Worm (Caenorhabditis elegans) whole organism, L4/young adult: ENCODE measurements around the gene gcna-1.

Experiments used
- W03F9.2 ChIP-seq: fragments of 150-350 bp; optimal IDR thresholded peaks from 2 replicates; lab custom pipeline; 2014; ENCODE audit warnings: missing biosample characterization, missing genetic modification characterization
- dao-5 ChIP-seq: sonication (generic microtip); optimal IDR thresholded peaks from 2 replicates; lab custom pipeline; 2016; ENCODE audit warnings: missing genotype, missing genetic modification characterization, moderate library complexity, missing compliant biosample characterization
- him-1 ChIP-seq: sonication (generic microtip); optimal IDR thresholded peaks from 2 replicates; lab custom pipeline; 2016; ENCODE audit warnings: missing genotype, missing genetic modification reagents, missing genetic modification characterization, missing compliant biosample characterization

The gcna-1 gene

DNA sequence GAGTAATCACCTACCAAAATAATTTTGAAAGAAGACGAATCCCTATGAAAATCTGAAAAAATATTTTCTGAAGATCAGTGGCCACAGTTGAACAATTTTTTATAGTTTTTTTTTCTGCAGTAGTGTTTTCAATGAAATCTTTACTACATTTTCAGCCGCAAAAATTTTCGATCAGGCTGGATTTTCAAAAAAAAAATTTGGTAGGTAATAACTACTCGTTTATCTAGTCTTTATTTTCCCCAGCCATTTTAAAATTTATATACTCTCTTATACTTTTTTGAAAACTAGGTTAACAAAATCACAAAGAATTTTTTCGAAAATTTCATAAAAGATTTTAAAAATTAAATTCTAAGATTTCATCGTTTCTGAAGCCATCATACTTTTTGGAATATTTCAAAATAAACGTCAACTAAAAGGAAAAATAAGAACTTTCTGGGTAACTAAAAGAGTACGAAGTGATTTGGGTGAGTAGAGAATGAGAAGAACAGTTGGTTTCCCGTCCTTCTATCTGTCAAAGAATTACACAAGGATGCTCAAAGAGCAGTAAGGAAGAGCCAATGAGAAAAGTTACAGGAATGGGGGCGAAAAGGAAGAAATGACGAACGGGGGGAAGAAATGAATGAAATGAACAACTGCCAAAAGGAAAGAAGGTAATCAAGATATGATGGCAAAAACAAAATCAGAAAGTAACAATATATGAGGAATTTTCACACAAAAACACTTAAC is 33.7 kb downstream of the gcna-1 start, which contains the start of gene mlp-1:
mlp-1 (minus strand) TSS at position 51 of the 726 bp plus-strand sequence.
- TF ChIP-seq him-1 (tag; lab: Kevin White, UChicago) (no peak), W03F9.2 (tag; lab: Kevin White, UChicago) (no peak), dao-5 (tag; lab: Kevin White, UChicago) (no peak)

DNA sequence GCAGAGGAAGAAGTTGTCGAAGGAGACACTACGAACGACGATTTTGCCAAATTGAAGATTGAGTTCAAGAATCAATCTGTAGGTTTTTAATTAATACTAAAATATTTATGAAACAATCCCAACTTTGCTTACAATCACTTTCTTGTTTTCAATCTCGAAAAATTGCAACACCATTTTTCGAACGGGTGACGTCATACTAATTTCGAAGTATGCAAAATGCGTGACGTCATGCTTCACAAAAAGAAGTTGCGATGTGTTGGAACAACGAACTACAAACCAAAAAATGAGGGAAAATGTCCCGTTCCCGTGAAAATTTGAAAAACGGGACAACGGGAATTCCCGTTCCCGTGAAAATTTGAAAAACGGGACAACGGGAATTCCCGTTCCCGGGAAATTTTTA is 41.2 kb downstream of the gcna-1 start:
- TF ChIP-seq him-1 (tag; lab: Kevin White, UChicago) (no peak), dao-5 (tag; lab: Kevin White, UChicago) (no peak), W03F9.2 (tag; lab: Kevin White, UChicago) (no peak)

DNA sequence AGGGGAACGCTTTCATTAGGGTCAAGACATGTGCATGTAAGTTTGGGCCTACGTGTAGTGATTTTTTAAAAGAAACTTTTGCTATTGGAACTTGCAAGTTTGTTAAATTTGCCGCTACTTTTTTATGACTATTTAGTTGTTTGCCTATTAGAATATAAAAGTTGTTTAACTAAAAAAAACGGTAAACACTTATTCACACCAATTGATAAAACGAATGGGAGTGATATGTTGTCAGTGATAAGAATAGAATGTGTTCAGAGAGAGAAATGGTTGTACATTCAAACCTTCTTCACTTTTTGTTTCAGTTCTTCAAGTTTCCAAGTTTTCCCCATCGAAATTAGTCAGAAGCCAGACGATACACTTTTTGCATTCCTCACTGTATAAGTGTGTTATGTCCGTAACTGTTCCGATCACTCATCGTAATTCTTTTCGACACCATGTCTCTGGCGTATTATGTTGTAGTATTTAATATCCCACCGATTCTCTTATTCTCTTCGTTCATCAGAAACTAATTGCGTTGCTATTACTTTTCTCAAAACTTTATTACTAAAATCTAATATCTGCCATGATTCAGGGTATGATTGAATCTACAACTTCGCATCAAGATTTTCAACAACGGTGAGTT is 42.9 kb downstream of the gcna-1 start, which contains the start of gene dct-6:
dct-6 (plus strand) TSS at position 575 of the 625 bp plus-strand sequence.
- TF ChIP-seq dao-5 (tag; lab: Kevin White, UChicago), result no peak
- no peak for TF ChIP-seq him-1 (tag; lab: Kevin White, UChicago)
- no peak for TF ChIP-seq W03F9.2 (tag; lab: Kevin White, UChicago)

DNA sequence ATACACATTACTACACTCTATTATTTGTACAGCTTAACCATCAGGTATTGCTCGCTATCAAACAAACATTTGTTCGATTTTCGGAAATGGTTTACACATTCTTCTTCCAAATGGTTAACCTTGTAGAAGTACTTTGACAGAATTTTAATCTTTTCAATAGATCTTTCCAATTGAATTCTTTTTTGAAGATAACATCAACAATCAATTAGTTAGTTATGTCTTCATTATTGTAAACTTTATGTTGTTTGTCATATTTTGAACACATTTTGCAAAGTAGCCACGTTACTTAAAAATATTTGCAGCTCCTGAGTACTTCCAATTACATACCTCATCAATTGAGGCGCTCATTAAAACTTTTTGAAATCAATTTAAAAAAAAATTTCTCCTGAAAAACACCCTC is 43.5 kb downstream of the gcna-1 start:
- TF ChIP-seq him-1 (tag; lab: Kevin White, UChicago) (no peak), W03F9.2 (tag; lab: Kevin White, UChicago) (no peak), dao-5 (tag; lab: Kevin White, UChicago) (no peak)

DNA sequence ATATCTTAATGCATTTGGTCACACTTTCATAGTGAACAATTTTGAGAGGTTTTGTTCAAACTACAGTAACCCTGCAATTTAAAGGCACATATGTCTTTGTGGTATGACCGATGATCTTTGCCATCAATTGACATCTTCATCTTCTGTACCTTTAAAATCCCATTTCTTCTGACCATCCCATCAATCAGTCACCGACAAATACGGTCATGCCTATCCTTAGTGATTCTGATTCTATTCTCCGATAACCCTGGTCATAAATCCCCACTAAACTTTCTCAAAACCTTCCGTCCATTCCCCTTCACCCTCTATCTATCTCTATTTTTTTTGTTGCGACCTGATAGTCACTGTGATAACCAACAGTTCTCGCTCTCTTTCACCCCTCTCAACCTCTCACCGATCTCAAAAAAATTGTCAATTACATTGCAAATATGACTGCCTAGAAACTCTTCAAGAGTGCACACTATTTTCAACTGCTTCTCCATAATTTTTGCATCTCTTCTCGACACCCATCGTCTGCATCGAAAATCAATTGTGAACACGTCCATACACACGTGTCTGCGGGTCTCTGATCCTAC is 44.7 kb downstream of the gcna-1 start:
- TF ChIP-seq him-1 (tag; lab: Kevin White, UChicago), result no peak
- TF ChIP-seq dao-5 (tag; lab: Kevin White, UChicago), result no peak
- no peak for TF ChIP-seq W03F9.2 (tag; lab: Kevin White, UChicago)

DNA sequence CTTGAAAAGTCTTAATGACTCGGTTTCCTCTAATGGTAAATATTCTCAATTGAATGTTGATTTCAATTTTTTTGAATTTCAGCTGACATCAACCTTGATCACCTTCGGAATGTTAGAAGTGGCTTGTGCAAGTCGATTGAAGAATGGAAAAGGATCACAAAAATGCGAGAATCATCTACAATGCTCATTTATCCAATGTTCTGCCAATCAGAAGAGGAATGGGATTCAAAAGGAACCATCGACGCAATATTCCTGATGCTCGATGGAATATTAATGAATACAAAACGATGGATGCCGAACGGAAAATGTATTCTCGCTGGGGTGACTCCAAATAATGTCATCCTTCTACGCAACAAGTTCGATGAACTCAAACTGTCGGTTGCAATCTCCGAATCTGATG is 47.3 kb downstream of the gcna-1 start:
- TF ChIP-seq W03F9.2 (tag; lab: Kevin White, UChicago) (no peak), him-1 (tag; lab: Kevin White, UChicago) (no peak), dao-5 (tag; lab: Kevin White, UChicago) (no peak)

DNA sequence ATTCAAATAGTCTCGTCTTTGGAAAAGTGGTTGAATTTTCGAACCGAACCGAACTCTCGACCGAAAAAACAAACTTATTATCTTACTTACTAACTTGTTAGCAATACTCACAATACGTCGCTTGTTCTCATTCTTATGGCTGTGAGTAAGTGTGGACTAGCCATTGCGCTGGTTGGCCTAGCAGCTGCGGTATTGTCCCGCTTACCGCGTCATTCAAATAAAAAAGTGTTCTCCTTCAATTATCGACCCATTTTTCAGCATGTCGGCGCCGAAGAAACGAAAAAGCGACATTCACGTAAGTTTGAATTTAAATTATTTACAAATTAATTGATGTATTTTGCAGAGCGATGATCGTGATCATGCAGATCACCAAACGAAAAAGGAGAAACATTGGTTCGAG is 49.8 kb downstream of the gcna-1 start:
- TF ChIP-seq dao-5 (tag; lab: Kevin White, UChicago) (no peak), him-1 (tag; lab: Kevin White, UChicago) (no peak), W03F9.2 (tag; lab: Kevin White, UChicago) (no peak)

DNA sequence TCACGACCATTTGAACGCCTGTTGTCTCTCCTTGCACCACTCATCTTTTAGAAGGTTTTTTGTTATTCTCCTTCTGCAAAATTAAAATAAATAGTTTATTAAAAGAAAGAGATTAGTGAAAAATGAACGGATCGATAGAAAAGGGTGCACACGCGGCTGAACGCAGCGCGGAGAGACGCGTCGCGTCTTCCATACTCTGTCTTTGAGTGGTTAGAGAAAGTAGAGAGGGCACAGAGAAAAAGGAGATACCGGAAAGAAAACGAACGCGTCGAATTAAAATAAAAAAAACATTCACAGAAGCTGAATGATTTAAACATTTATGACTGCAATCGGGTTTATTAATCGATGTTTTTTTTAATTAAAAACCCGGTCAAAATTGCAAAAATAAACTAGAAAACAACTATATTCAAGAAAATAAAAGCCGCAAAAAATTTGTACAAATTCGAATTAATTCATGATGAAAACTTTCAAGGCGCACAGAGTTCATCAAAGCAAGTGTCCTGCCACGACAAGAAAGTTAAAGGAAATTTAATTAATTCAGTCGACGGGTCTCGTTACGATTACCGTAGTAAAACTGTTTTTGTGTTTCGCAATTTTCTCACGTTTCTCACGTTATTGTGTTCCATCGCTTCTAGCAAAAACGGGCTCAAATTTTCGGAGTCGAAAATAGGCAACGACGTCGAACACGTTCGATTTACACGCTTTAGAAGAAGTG is 50.6 kb downstream of the gcna-1 start, which contains the start of the genes nono-1 and nop-1:
nono-1 (minus strand) TSS at position 75 of the 715 bp plus-strand sequence.
nop-1 (plus strand) TSS at position 551 of the 715 bp plus-strand sequence.
- no peak for TF ChIP-seq him-1 (tag; lab: Kevin White, UChicago)
- peak; percentile 51 for TF ChIP-seq W03F9.2 (tag; lab: Kevin White, UChicago)
- TF ChIP-seq dao-5 (tag; lab: Kevin White, UChicago), result no peak
